Worm (Caenorhabditis elegans) whole organism, L3 larva: ENCODE measurements around the gene F41B4.1.

Experiments used
- ZK546.5 ChIP-seq: sonication (generic microtip); optimal IDR thresholded peaks from 2 replicates; lab custom pipeline; 2017; ENCODE audit warnings: missing biosample characterization, missing genetic modification characterization
- aly-2 ChIP-seq: fragments of 150-350 bp; optimal IDR thresholded peaks from 2 replicates; lab custom pipeline; 2014; ENCODE audit warnings: missing biosample characterization, missing genetic modification characterization
- ama-1 ChIP-seq: fragments of 150-350 bp; optimal IDR thresholded peaks from 2 replicates; lab custom pipeline; 2018
- ceh-16 ChIP-seq: sonication (generic microtip); optimal IDR thresholded peaks from 2 replicates; lab custom pipeline; 2017; ENCODE audit warnings: missing biosample characterization, missing genetic modification characterization
- ceh-28 ChIP-seq: fragments of 150-350 bp; optimal IDR thresholded peaks from 2 replicates; lab custom pipeline; 2014; ENCODE audit warnings: missing biosample characterization, missing genetic modification reagents, missing genetic modification characterization
- ceh-82 ChIP-seq: fragments of 150-350 bp; optimal IDR thresholded peaks from 2 replicates; lab custom pipeline; 2014; ENCODE audit warnings: missing biosample characterization, missing genetic modification characterization
- egl-5 ChIP-seq: fragments of 150-350 bp; optimal IDR thresholded peaks from 2 replicates; lab custom pipeline; 2017; ENCODE audit warnings: missing biosample characterization, missing genetic modification reagents, missing genetic modification characterization, inconsistent platforms
- elt-2 ChIP-seq: sonication (generic microtip); optimal IDR thresholded peaks from 2 replicates; lab custom pipeline; 2016; ENCODE audit warnings: missing genetic modification reagents, mild to moderate bottlenecking, missing genetic modification characterization, missing compliant biosample characterization
- elt-3 ChIP-seq, 3 experiments: fragments of 150-350 bp in 1 of 3; sonication (generic microtip) in 2 of 3; optimal IDR thresholded peaks; 2 replicates in 2 of 3; 4 replicates in 1 of 3; lab custom pipeline; 2014 to 2017; ENCODE audit warnings: missing biosample characterization in 3 of 3, missing genetic modification characterization in 3 of 3
- eor-1 ChIP-seq, 2 experiments: fragments of 150-350 bp; optimal IDR thresholded peaks; 2 replicates each; lab custom pipeline; 2014 to 2018; ENCODE audit warnings: missing biosample characterization in 2 of 2, missing genetic modification characterization in 2 of 2
- fos-1 ChIP-seq: fragments of 150-350 bp; optimal IDR thresholded peaks from 2 replicates; lab custom pipeline; 2014; ENCODE audit warnings: missing biosample characterization, missing genetic modification characterization
- hmg-11 ChIP-seq: sonication (generic microtip); optimal IDR thresholded peaks from 2 replicates; lab custom pipeline; 2016; ENCODE audit warnings: missing genetic modification characterization, missing compliant biosample characterization
- jun-1 ChIP-seq: fragments of 150-350 bp; optimal IDR thresholded peaks from 2 replicates; lab custom pipeline; 2014; ENCODE audit warnings: missing biosample characterization, missing genetic modification reagents, missing genetic modification characterization
- lin-15B ChIP-seq: fragments of 150-350 bp; optimal IDR thresholded peaks from 2 replicates; lab custom pipeline; 2014; ENCODE audit warnings: missing biosample characterization, missing genetic modification characterization
- lin-39 ChIP-seq: fragments of 150-350 bp; optimal IDR thresholded peaks from 2 replicates; lab custom pipeline; 2018; ENCODE audit warnings: missing biosample characterization, missing genetic modification reagents, missing genetic modification characterization
- lsy-12 ChIP-seq: sonication (generic microtip); optimal IDR thresholded peaks from 2 replicates; lab custom pipeline; 2016; ENCODE audit warnings: mild to moderate bottlenecking, missing genetic modification characterization, missing compliant biosample characterization
- mdl-1 ChIP-seq: fragments of 150-350 bp; optimal IDR thresholded peaks from 2 replicates; lab custom pipeline; 2014; ENCODE audit warnings: missing biosample characterization, missing genetic modification characterization
- mml-1 ChIP-seq: fragments of 150-350 bp; sonication (generic microtip); optimal IDR thresholded peaks from 3 replicates; lab custom pipeline; 2014; ENCODE audit warnings: missing biosample characterization, missing genetic modification characterization
- nfya-1 ChIP-seq: sonication (generic microtip); optimal IDR thresholded peaks from 2 replicates; lab custom pipeline; 2017; ENCODE audit warnings: missing genetic modification characterization, mild to moderate bottlenecking, missing compliant biosample characterization, antibody characterized with exemption, moderate library complexity; ENCODE audit not compliant: insufficient read depth
- nhr-11 ChIP-seq: fragments of 150-350 bp; optimal IDR thresholded peaks from 2 replicates; lab custom pipeline; 2014; ENCODE audit warnings: missing biosample characterization, missing genetic modification characterization
- nhr-12 ChIP-seq: fragments of 150-350 bp; optimal IDR thresholded peaks from 2 replicates; lab custom pipeline; 2014; ENCODE audit warnings: missing biosample characterization, missing genetic modification characterization
- nhr-23 ChIP-seq: fragments of 150-350 bp; optimal IDR thresholded peaks from 2 replicates; lab custom pipeline; 2014; ENCODE audit warnings: missing biosample characterization, missing genetic modification reagents, missing genetic modification characterization
- nhr-25 ChIP-seq: sonication (generic microtip); optimal IDR thresholded peaks from 2 replicates; lab custom pipeline; 2017; ENCODE audit warnings: missing biosample characterization, missing genetic modification characterization
- nhr-43 ChIP-seq: sonication (generic microtip); optimal IDR thresholded peaks from 2 replicates; lab custom pipeline; 2016; ENCODE audit warnings: mild to moderate bottlenecking, missing genetic modification characterization, missing compliant biosample characterization; ENCODE audit not compliant: poor library complexity, severe bottlenecking
- nhr-77 ChIP-seq: fragments of 150-350 bp; optimal IDR thresholded peaks from 2 replicates; lab custom pipeline; 2014; ENCODE audit warnings: missing biosample characterization, missing genetic modification characterization
- pha-4 ChIP-seq: fragments of 150-350 bp; optimal IDR thresholded peaks from 2 replicates; lab custom pipeline; 2014; ENCODE audit warnings: missing biosample characterization, missing genetic modification reagents, missing genetic modification characterization
- pqm-1 ChIP-seq: fragments of 150-350 bp; optimal IDR thresholded peaks from 2 replicates; lab custom pipeline; 2017; ENCODE audit warnings: missing biosample characterization, missing genetic modification characterization, inconsistent platforms
- sea-2 ChIP-seq: fragments of 150-350 bp; sonication (generic microtip); optimal IDR thresholded peaks from 4 replicates; lab custom pipeline; 2014; ENCODE audit warnings: missing biosample characterization, missing genetic modification reagents, missing genetic modification characterization
- skn-1 ChIP-seq: fragments of 150-350 bp; optimal IDR thresholded peaks from 2 replicates; lab custom pipeline; 2014; ENCODE audit warnings: missing biosample characterization, missing genetic modification characterization
- snpc-4 ChIP-seq: fragments of 150-350 bp; optimal IDR thresholded peaks from 2 replicates; lab custom pipeline; 2014; ENCODE audit warnings: missing biosample characterization, missing genetic modification characterization
- tbx-2 ChIP-seq: sonication (generic microtip); optimal IDR thresholded peaks from 2 replicates; lab custom pipeline; 2016; ENCODE audit warnings: mild to moderate bottlenecking, missing genetic modification characterization, missing compliant biosample characterization
- unc-39 ChIP-seq: sonication (generic microtip); optimal IDR thresholded peaks from 4 replicates; lab custom pipeline; 2017; ENCODE audit warnings: missing biosample characterization, missing genetic modification characterization
- unc-62 ChIP-seq: fragments of 150-350 bp; sonication (generic microtip); optimal IDR thresholded peaks from 4 replicates; lab custom pipeline; 2014; ENCODE audit warnings: missing biosample characterization, missing genetic modification reagents, missing genetic modification characterization
- zag-1 ChIP-seq: fragments of 150-350 bp; optimal IDR thresholded peaks from 2 replicates; lab custom pipeline; 2014; ENCODE audit warnings: missing biosample characterization, missing genetic modification characterization
- ztf-11 ChIP-seq: fragments of 150-350 bp; optimal IDR thresholded peaks from 2 replicates; lab custom pipeline; 2014; ENCODE audit warnings: missing biosample characterization, missing genetic modification characterization
- ztf-4 ChIP-seq: fragments of 150-350 bp; optimal IDR thresholded peaks from 2 replicates; lab custom pipeline; 2014; ENCODE audit warnings: missing biosample characterization, missing genetic modification characterization

Gene F41B4.1

DNA sequence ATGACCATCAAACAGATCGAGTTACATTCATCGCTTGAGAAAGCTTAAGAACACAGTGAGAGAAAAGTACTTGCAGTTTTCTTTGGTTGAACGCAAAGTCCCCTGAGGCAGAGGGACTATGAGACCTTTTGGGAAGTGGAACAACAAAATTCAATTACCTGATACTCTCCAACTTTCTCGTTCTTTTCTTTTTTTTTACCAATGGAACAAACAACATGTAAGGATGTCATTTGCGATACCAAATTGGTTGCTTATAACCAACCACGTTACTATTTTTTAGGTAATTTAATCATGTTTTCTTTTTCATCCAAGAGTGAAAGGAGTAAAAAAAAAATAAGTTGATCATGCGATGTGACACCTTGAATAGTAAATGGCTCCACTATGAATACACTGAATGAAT lies 31.1 kb upstream of the F41B4.1 start:
- TF ChIP-seq nhr-23 (tag; lab: Kevin White, UChicago) (no peak), jun-1 (tag; lab: Kevin White, UChicago) (no peak), unc-62 (GFP tag; lab: Kevin White, UChicago) (no peak), nhr-11 (tag; lab: Kevin White, UChicago) (no peak), lin-39 (no peak), ZK546.5 (tag; lab: Kevin White, UChicago) (no peak), tbx-2 (tag; lab: Kevin White, UChicago) (no peak), elt-3 (tag; optimal IDR thresholded peaks at IDR 0.05; lab: Kevin White, UChicago) (no peak)
- TF ChIP-seq, all 47 proteins: peak for 0

DNA sequence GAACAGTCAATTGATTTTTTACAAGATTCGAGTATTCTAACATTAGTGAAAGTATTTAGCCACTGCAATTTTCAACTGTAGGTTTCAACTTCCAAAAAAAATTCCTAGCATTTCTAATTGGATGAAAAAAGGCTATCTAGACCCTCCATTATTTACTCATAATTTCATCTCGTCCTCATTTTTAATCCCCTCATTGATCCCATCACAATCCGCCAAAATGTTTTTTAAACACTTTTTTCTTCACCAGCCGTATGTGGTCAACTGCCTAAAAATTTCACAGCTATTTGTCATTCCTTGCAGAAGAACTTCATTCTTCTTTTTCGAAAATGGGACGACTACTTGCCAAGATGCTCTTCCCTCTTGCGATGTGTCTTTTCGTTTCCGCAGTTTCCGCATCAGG lies 27.7 kb upstream of the F41B4.1 start, which contains the start of gene rig-3:
Gene rig-3 (plus strand): TSS at position 301 of the 400 bp plus-strand sequence.
- TF ChIP-seq sea-2 (GFP tag; lab: Kevin White, UChicago), result no peak
- no peak for TF ChIP-seq ama-1 (lab: Kevin White, UChicago)
- TF ChIP-seq unc-62 (GFP tag; lab: Kevin White, UChicago), result no peak
- no peak for TF ChIP-seq eor-1 (tag; optimal IDR thresholded peaks at IDR 0.05; lab: Kevin White, UChicago)
- TF ChIP-seq hmg-11 (tag; lab: Kevin White, UChicago), result no peak
- no peak for TF ChIP-seq skn-1
- no peak for TF ChIP-seq fos-1 (tag; lab: Kevin White, UChicago)
- no peak for TF ChIP-seq lsy-12 (tag; lab: Kevin White, UChicago)
- TF ChIP-seq nhr-77 (tag; lab: Kevin White, UChicago), result no peak
- no peak for TF ChIP-seq pha-4 (tag; lab: Kevin White, UChicago)
- no peak for TF ChIP-seq ceh-16 (tag; lab: Kevin White, UChicago)
- no peak for TF ChIP-seq unc-39 (tag; lab: Kevin White, UChicago)
- no peak for TF ChIP-seq nhr-12 (tag; lab: Kevin White, UChicago)
- no peak for TF ChIP-seq nhr-23 (tag; lab: Kevin White, UChicago)
- no peak for TF ChIP-seq ztf-11 (tag; lab: Kevin White, UChicago)
- TF ChIP-seq aly-2, result no peak
- TF ChIP-seq zag-1 (tag; lab: Kevin White, UChicago), result no peak
- TF ChIP-seq ztf-4 (tag; lab: Kevin White, UChicago), result no peak
- TF ChIP-seq nhr-25 (tag; lab: Kevin White, UChicago), result no peak
- TF ChIP-seq nhr-11 (tag; lab: Kevin White, UChicago), result no peak

DNA sequence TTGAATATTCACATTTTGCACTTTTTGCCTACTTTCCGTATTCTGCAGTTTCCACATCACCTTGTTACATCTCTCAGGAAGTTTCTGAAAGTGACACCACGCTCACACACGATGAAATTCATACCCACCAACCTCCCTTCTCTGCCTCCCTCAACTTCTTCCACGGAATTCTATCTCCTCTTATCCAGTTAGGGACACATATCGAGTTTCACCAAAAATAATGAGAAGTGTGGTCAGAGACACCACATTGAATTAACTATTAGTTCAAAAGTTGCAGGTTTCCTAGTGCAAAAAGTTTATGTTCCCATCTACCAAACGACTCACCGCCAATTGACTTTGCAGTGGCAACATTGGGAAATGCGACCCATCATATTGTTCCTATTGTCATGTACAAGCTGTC lies 24.8 kb upstream of the F41B4.1 start:
- TF ChIP-seq nhr-11 (tag; lab: Kevin White, UChicago) (no peak), lin-39 (no peak), sea-2 (GFP tag; lab: Kevin White, UChicago) (no peak), pha-4 (tag; lab: Kevin White, UChicago) (no peak), eor-1 (tag; optimal IDR thresholded peaks at IDR 0.05; lab: Kevin White, UChicago) (no peak), aly-2 (no peak), mml-1 (tag; lab: Kevin White, UChicago) (no peak), nhr-43 (tag; lab: Kevin White, UChicago) (no peak), mdl-1 (tag; lab: Kevin White, UChicago) (no peak), elt-2 (tag; lab: Kevin White, UChicago) (no peak), pqm-1 (tag; lab: Kevin White, UChicago) (no peak), nfya-1 (no peak), jun-1 (tag; lab: Kevin White, UChicago) (no peak), ceh-28 (tag; lab: Kevin White, UChicago) (no peak)

DNA sequence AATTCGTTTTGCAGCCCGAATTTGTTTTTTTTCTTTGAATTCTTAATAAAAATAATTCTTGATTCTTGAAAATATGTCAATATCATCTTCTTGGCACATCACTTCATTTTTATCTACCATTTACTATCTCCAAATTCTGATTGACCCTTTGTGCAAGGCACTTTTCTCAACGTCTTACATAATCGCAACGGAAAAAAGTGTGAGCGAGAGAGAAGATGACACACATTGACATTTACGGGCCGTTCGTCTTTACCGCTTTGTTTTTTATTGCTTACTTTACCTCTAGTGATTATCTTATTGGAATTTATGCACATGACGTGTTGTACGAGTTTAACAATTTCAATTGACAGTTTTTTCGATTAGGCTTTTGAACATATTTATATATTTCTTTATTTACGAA lies 22.9 kb upstream of the F41B4.1 start:
- TF ChIP-seq ceh-82 (tag; lab: Kevin White, UChicago) (no peak), lin-15B (tag; lab: Kevin White, UChicago) (no peak), sea-2 (GFP tag; lab: Kevin White, UChicago) (no peak), ceh-16 (tag; lab: Kevin White, UChicago) (no peak), mdl-1 (tag; lab: Kevin White, UChicago) (no peak), pqm-1 (tag; lab: Kevin White, UChicago) (no peak), nhr-43 (tag; lab: Kevin White, UChicago) (no peak), egl-5 (no peak), nhr-25 (tag; lab: Kevin White, UChicago) (no peak), snpc-4 (tag; lab: Kevin White, UChicago) (no peak), fos-1 (tag; lab: Kevin White, UChicago) (no peak)
